Worm (Caenorhabditis elegans) whole organism, late embryonic: ENCODE data around the gene txt-18.

ENCODE experiments used
- ceh-6 ChIP-seq: fragments of 200-800 bp; sonication (Bioruptor generic); optimal IDR thresholded peaks from 2 replicates; lab custom pipeline; 2018; ENCODE audit warnings: mild to moderate bottlenecking, missing genetic modification characterization, missing compliant biosample characterization
- pha-4 ChIP-seq: fragments of 150-350 bp; optimal IDR thresholded peaks from 2 replicates; lab custom pipeline; 2018; ENCODE audit warnings: missing biosample characterization, missing genetic modification reagents, missing genetic modification characterization

DNA sequence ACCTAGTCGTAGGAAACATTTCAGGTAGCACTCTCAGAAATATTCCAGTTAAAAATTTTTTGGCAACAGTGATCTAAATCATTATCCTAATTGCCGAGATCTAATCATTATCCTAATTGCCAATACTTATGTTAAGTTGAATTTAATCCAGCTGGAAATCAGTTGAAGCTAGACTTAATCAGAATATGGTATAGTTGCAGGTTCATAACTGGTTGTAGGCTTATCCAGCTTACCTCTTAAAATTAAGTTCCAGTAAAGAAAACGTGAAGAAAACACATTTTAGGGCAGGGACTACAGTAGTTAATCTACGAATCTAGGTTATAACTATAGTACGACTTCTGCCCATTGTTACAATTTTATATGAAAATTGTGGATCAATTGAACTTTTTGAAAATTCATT, 32.8 kb downstream of the txt-18 start:
- no peak for TF ChIP-seq ceh-6 (GFP tag; lab: Kevin White, UChicago)
- no peak for TF ChIP-seq pha-4 (tag; lab: Kevin White, UChicago)
